Worm (Caenorhabditis elegans) whole organism, young adult: ENCODE data around the gene srh-73.

Source experiments
- B0019.2 ChIP-seq: fragments of 200-800 bp; sonication (Bioruptor generic); conservative IDR thresholded peaks from 2 replicates; pipeline ENCODE4 v1.3.6; 2022; ENCODE audit warnings: missing genetic modification reagents, missing genetic modification characterization, missing compliant biosample characterization
- D2030.7 ChIP-seq: fragments of 200-800 bp; sonication (Bioruptor generic); IDR thresholded peaks from 2 replicates; pipeline ENCODE4 v1.3.6; 2022; ENCODE audit warnings: missing genetic modification reagents, missing genetic modification characterization, missing compliant biosample characterization
- F10E7.11 ChIP-seq: sonication (generic microtip); optimal IDR thresholded peaks from 2 replicates; lab custom pipeline; 2017; ENCODE audit warnings: mild to moderate bottlenecking, missing genetic modification characterization, moderate library complexity, missing compliant biosample characterization
- F22D6.2 ChIP-seq: sonication (generic microtip); optimal IDR thresholded peaks from 2 replicates; lab custom pipeline; 2016; ENCODE audit warnings: mild to moderate bottlenecking, missing genetic modification characterization, missing compliant biosample characterization
- F39B2.1 ChIP-seq: fragments of 200-800 bp; sonication (Bioruptor generic); IDR thresholded peaks from 2 replicates; pipeline ENCODE4 v1.3.6; 2022; ENCODE audit warnings: missing genetic modification reagents, missing genetic modification characterization, missing compliant biosample characterization
- F52B5.7 ChIP-seq: sonication (generic microtip); optimal IDR thresholded peaks from 2 replicates; lab custom pipeline; 2016; ENCODE audit warnings: mild to moderate bottlenecking, missing genetic modification characterization, missing compliant biosample characterization
- F55B11.4 ChIP-seq: sonication (generic microtip); optimal IDR thresholded peaks from 2 replicates; lab custom pipeline; 2016; ENCODE audit warnings: missing compliant biosample characterization, missing genetic modification characterization, borderline replicate concordance; ENCODE audit not compliant: insufficient read depth
- F57A8.1 ChIP-seq: fragments of 200-800 bp; sonication (Bioruptor generic); optimal IDR thresholded peaks from 2 replicates; lab custom pipeline; 2018; ENCODE audit warnings: mild to moderate bottlenecking, missing genetic modification characterization, moderate library complexity, missing compliant biosample characterization
- Y53F4B.3 ChIP-seq: fragments of 200-800 bp; sonication (Bioruptor generic); IDR thresholded peaks from 2 replicates; pipeline ENCODE4 v1.3.6; 2022; ENCODE audit warnings: missing genetic modification reagents, missing genetic modification characterization, missing compliant biosample characterization
- Y53G8AR.9 ChIP-seq: fragments of 200-800 bp; sonication (Bioruptor generic); conservative IDR thresholded peaks from 2 replicates; pipeline ENCODE4 v1.3.6; 2022; ENCODE audit warnings: missing genetic modification reagents, missing genetic modification characterization, missing compliant biosample characterization
- ZK185.1 ChIP-seq: sonication (generic microtip); optimal IDR thresholded peaks from 2 replicates; lab custom pipeline; 2016; ENCODE audit warnings: mild to moderate bottlenecking, missing genetic modification characterization, missing compliant biosample characterization; ENCODE audit not compliant: poor library complexity, severe bottlenecking
- akir-1 ChIP-seq: fragments of 200-800 bp; sonication (Bioruptor generic); optimal IDR thresholded peaks from 2 replicates; lab custom pipeline; 2018; ENCODE audit warnings: mild to moderate bottlenecking, missing genetic modification characterization, moderate library complexity, missing compliant biosample characterization
- aptf-3 ChIP-seq: fragments of 200-800 bp; sonication (Bioruptor generic); IDR thresholded peaks from 2 replicates; pipeline ENCODE4 v1.3.6; 2022; ENCODE audit warnings: missing genetic modification characterization, missing compliant biosample characterization
- athp-1 ChIP-seq: sonication (generic microtip); optimal IDR thresholded peaks from 2 replicates; lab custom pipeline; 2017; ENCODE audit warnings: mild to moderate bottlenecking, missing genetic modification characterization, missing compliant biosample characterization
- attf-6 ChIP-seq: fragments of 200-800 bp; sonication (Bioruptor generic); IDR thresholded peaks from 2 replicates; pipeline ENCODE4 v1.3.6; 2022; ENCODE audit warnings: missing genetic modification reagents, missing genetic modification characterization, missing compliant biosample characterization
- bed-2 ChIP-seq: fragments of 200-800 bp; sonication (Bioruptor generic); IDR thresholded peaks from 2 replicates; pipeline ENCODE4 v1.3.6; 2022; ENCODE audit warnings: missing genetic modification reagents, missing genetic modification characterization, missing compliant biosample characterization
- ceh-100 ChIP-seq: fragments of 200-800 bp; sonication (Bioruptor generic); IDR thresholded peaks from 2 replicates; pipeline ENCODE4 v1.3.6; 2022; ENCODE audit warnings: missing genetic modification reagents, missing genetic modification characterization, missing compliant biosample characterization
- die-1 ChIP-seq: sonication (generic microtip); optimal IDR thresholded peaks from 2 replicates; lab custom pipeline; 2016; ENCODE audit warnings: missing genotype, mild to moderate bottlenecking, missing genetic modification characterization, missing compliant biosample characterization
- dox-1 ChIP-seq: fragments of 200-800 bp; sonication (Bioruptor generic); IDR thresholded peaks from 2 replicates; pipeline ENCODE4 v1.3.6; 2022; ENCODE audit warnings: missing genetic modification reagents, missing genetic modification characterization, missing compliant biosample characterization
- ekl-4 ChIP-seq: fragments of 200-800 bp; sonication (Bioruptor generic); IDR thresholded peaks from 2 replicates; pipeline ENCODE4 v1.3.6; 2022; ENCODE audit warnings: missing genetic modification reagents, missing genetic modification characterization, missing compliant biosample characterization
- ets-4 ChIP-seq: fragments of 200-800 bp; sonication (Bioruptor generic); optimal IDR thresholded peaks from 2 replicates; lab custom pipeline; 2018; ENCODE audit warnings: mild to moderate bottlenecking, missing genetic modification characterization, missing compliant biosample characterization
- him-1 ChIP-seq: sonication (generic microtip); optimal IDR thresholded peaks from 2 replicates; lab custom pipeline; 2016; ENCODE audit warnings: missing genotype, missing genetic modification reagents, missing genetic modification characterization, missing compliant biosample characterization
- hlh-12 ChIP-seq: sonication (generic microtip); optimal IDR thresholded peaks from 2 replicates; lab custom pipeline; 2016; ENCODE audit warnings: missing genetic modification characterization, missing compliant biosample characterization
- let-607 ChIP-seq, 2 experiments: fragments of 200-800 bp in 1 of 2; sonication (Bioruptor generic) in 1 of 2; sonication (generic microtip) in 1 of 2; optimal IDR thresholded peaks; 2 replicates each; lab custom pipeline; 2016 to 2018; ENCODE audit warnings: mild to moderate bottlenecking in 2 of 2, missing compliant biosample characterization in 2 of 2, missing genetic modification characterization in 2 of 2, moderate library complexity in 2 of 2, missing genotype in 1 of 2
- lin-26 ChIP-seq: fragments of 200-800 bp; sonication (Bioruptor generic); IDR thresholded peaks from 2 replicates; pipeline ENCODE4 v1.3.6; 2022; ENCODE audit warnings: missing genetic modification reagents, missing genetic modification characterization, missing compliant biosample characterization
- lir-1 ChIP-seq: fragments of 200-800 bp; sonication (Bioruptor generic); conservative IDR thresholded peaks from 2 replicates; pipeline ENCODE4 v1.3.6; 2022; ENCODE audit warnings: missing genetic modification reagents, missing genetic modification characterization, missing compliant biosample characterization
- lsl-1 ChIP-seq: fragments of 200-800 bp; sonication (Bioruptor generic); optimal IDR thresholded peaks from 2 replicates; lab custom pipeline; 2018; ENCODE audit warnings: mild to moderate bottlenecking, missing genetic modification characterization, moderate library complexity, missing compliant biosample characterization
- madf-10 ChIP-seq: sonication (generic microtip); optimal IDR thresholded peaks from 2 replicates; lab custom pipeline; 2016; ENCODE audit warnings: mild to moderate bottlenecking, missing genetic modification characterization, missing compliant biosample characterization
- madf-6 ChIP-seq: fragments of 200-800 bp; sonication (Bioruptor generic); IDR thresholded peaks from 2 replicates; pipeline ENCODE4 v1.3.6; 2022; ENCODE audit warnings: missing genetic modification reagents, missing genetic modification characterization, missing compliant biosample characterization
- madf-8 ChIP-seq: fragments of 200-800 bp; sonication (Bioruptor generic); conservative IDR thresholded peaks from 2 replicates; pipeline ENCODE4 v1.3.6; 2022; ENCODE audit warnings: missing genetic modification reagents, missing genetic modification characterization, missing compliant biosample characterization
- mcd-1 ChIP-seq: fragments of 200-800 bp; sonication (Bioruptor generic); IDR thresholded peaks from 2 replicates; pipeline ENCODE4 v1.3.6; 2022; ENCODE audit warnings: missing genetic modification reagents, missing genetic modification characterization, missing compliant biosample characterization
- nfya-1 ChIP-seq: sonication (generic microtip); optimal IDR thresholded peaks from 2 replicates; lab custom pipeline; 2017; ENCODE audit warnings: antibody characterized with exemption, missing compliant biosample characterization, missing genetic modification characterization, borderline replicate concordance; ENCODE audit not compliant: insufficient read depth
- nfya-2 ChIP-seq: fragments of 200-800 bp; sonication (Bioruptor generic); IDR thresholded peaks from 2 replicates; pipeline ENCODE4 v1.3.6; 2022; ENCODE audit warnings: missing genetic modification reagents, missing genetic modification characterization, missing compliant biosample characterization
- nhr-120 ChIP-seq: fragments of 200-800 bp; sonication (Bioruptor generic); IDR thresholded peaks from 2 replicates; pipeline ENCODE4 v1.3.6; 2022; ENCODE audit warnings: missing genetic modification characterization, missing compliant biosample characterization
- nhr-27 ChIP-seq: fragments of 200-800 bp; sonication (Bioruptor generic); optimal IDR thresholded peaks from 2 replicates; lab custom pipeline; 2018; ENCODE audit warnings: mild to moderate bottlenecking, missing genetic modification characterization, moderate library complexity, missing compliant biosample characterization
- nhr-80 ChIP-seq: sonication (generic microtip); optimal IDR thresholded peaks from 2 replicates; lab custom pipeline; 2016; ENCODE audit warnings: missing genetic modification characterization, missing compliant biosample characterization
- pbrm-1 ChIP-seq: fragments of 200-800 bp; sonication (Bioruptor generic); IDR thresholded peaks from 2 replicates; pipeline ENCODE4 v1.3.6; 2022; ENCODE audit warnings: missing genetic modification reagents, missing genetic modification characterization, missing compliant biosample characterization
- rcor-1 ChIP-seq: fragments of 200-800 bp; sonication (Bioruptor generic); IDR thresholded peaks from 2 replicates; pipeline ENCODE4 v1.3.6; 2022; ENCODE audit warnings: missing genetic modification reagents, missing genetic modification characterization, missing compliant biosample characterization
- rpc-1 ChIP-seq, 2 experiments: fragments of 150-350 bp in 1 of 2; sonication (generic microtip) in 1 of 2; optimal IDR thresholded peaks; 2 replicates each; lab custom pipeline; 2014 to 2018; ENCODE audit warnings: missing biosample characterization in 1 of 2, missing genetic modification characterization in 1 of 2, missing genetic modification reagents in 1 of 2, missing genotype in 1 of 2
- snpc-1.1 ChIP-seq: sonication (generic microtip); optimal IDR thresholded peaks from 2 replicates; lab custom pipeline; 2017; ENCODE audit warnings: missing genetic modification characterization, mild to moderate bottlenecking, missing compliant biosample characterization, antibody characterized with exemption, moderate library complexity, missing genotype, missing genetic modification reagents; ENCODE audit not compliant: insufficient read depth
- snpc-3.4 ChIP-seq: sonication (generic microtip); optimal IDR thresholded peaks from 2 replicates; lab custom pipeline; 2017; ENCODE audit warnings: missing genetic modification characterization, mild to moderate bottlenecking, missing compliant biosample characterization, antibody characterized with exemption, moderate library complexity, missing genotype, missing genetic modification reagents
- unc-62 ChIP-seq: fragments of 150-350 bp; optimal IDR thresholded peaks from 2 replicates; lab custom pipeline; 2014; ENCODE audit warnings: missing biosample characterization, missing genetic modification reagents, missing genetic modification characterization
- xnd-1 ChIP-seq: sonication (generic microtip); optimal IDR thresholded peaks from 2 replicates; lab custom pipeline; 2016; ENCODE audit warnings: missing genotype, missing genetic modification reagents, missing genetic modification characterization, missing compliant biosample characterization
- zfh-2 ChIP-seq: fragments of 200-800 bp; sonication (Bioruptor generic); conservative IDR thresholded peaks from 2 replicates; pipeline ENCODE4 v1.3.6; 2022; ENCODE audit warnings: missing genetic modification reagents, missing genetic modification characterization, missing compliant biosample characterization
- ztf-22 ChIP-seq: fragments of 200-800 bp; sonication (Bioruptor generic); optimal IDR thresholded peaks from 2 replicates; lab custom pipeline; 2018; ENCODE audit warnings: mild to moderate bottlenecking, missing genetic modification characterization, moderate library complexity, missing compliant biosample characterization
- ztf-28 ChIP-seq: fragments of 200-800 bp; sonication (Bioruptor generic); IDR thresholded peaks from 2 replicates; pipeline ENCODE4 v1.3.6; 2022; ENCODE audit warnings: missing genetic modification reagents, missing genetic modification characterization, missing compliant biosample characterization

srh-73 gene

DNA sequence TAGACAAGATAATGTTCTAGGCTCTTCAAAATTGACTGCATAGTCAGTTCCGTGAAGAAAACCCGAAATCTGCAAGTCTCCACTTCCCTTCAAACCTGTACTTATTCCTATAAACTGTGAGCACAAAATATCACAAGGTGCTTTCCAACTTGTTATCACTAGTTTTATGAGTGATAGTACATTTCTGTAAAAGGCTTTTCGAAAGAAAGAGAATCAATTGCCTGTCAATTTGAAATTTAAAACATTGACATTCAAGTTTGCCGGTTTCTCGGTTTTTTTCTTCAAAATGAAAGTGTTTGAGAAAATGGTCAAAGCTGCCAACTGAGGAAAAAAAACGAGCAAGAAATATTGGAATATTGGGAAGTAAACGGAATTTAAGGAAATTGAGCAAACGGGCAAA is 6.0 kb downstream of the srh-73 start:
- TF ChIP-seq ets-4 (GFP tag; lab: Kevin White, UChicago) = no peak
- no peak for TF ChIP-seq ztf-22 (GFP tag; lab: Kevin White, UChicago)
- TF ChIP-seq nhr-80 (tag; lab: Kevin White, UChicago) = peak; percentile 35
- no peak for TF ChIP-seq B0019.2 (GFP tag; lab: Robert Waterston, UW)
- TF ChIP-seq unc-62 (GFP tag; lab: Kevin White, UChicago) = peak; percentile 34
- peak; percentile 58 for TF ChIP-seq let-607 (tag; optimal IDR thresholded peaks at IDR 0.05; lab: Kevin White, UChicago)

DNA sequence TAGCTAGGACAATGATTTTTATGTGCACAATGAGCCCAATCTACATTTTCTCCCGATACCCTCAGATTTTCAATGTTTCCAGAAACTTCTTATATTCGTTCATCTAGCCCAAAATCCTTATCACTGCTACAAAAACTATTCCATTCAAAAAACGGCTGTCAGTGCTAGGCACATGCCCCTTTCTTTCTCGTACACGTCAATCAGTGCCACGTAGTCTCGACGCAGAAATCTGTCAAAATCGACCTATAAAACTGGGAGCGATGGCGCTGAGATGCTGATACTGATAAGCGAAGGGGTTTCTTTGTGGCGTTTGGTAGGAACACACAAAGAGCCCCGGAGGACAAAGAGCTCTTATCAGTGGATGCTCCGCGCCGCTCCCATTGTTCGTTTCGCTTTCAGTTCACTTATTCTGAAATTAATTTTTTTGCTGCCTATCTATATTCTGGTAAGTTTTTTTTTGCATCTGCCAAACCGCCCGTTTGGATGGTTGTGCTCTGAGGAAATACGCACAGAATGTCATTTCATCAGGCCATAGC is 6.9 kb downstream of the srh-73 start, which contains the start of gene srh-70:
srh-70 (minus strand) TSS at position 51 of the 536 bp plus-strand sequence.
- TF ChIP-seq Y53F4B.3 (GFP tag; lab: Robert Waterston, UW) (no peak), madf-10 (tag; lab: Kevin White, UChicago) (peak; percentile 6), ekl-4 (0 out of 2 replicates have a peak, but pooled peaks have one; percentile 8), rpc-1 (optimal IDR thresholded peaks at IDR 0.05; lab: Kevin White, UChicago) (no peak), rpc-1 (tag; optimal IDR thresholded peaks at IDR 0.05; lab: Kevin White, UChicago) (no peak), ztf-28 (no peak), pbrm-1 (GFP tag; lab: Robert Waterston, UW) (no peak), D2030.7 (GFP tag; lab: Robert Waterston, UW) (no peak), madf-8 (GFP tag; lab: Robert Waterston, UW) (no peak), mcd-1 (GFP tag; lab: Robert Waterston, UW) (peak; percentile 60), bed-2 (no peak), F10E7.11 (tag; lab: Kevin White, UChicago) (no peak), aptf-3 (GFP tag; lab: Robert Waterston, UW) (no peak), xnd-1 (no peak), madf-6 (GFP tag; lab: Robert Waterston, UW) (no peak), dox-1 (GFP tag; lab: Robert Waterston, UW) (peak; percentile 79), nhr-27 (tag; lab: Kevin White, UChicago) (no peak), zfh-2 (no peak), F55B11.4 (tag; lab: Kevin White, UChicago) (no peak), lsl-1 (GFP tag; lab: Kevin White, UChicago) (no peak), F39B2.1 (no peak), F22D6.2 (tag; lab: Kevin White, UChicago) (no peak), nfya-1 (no peak), hlh-12 (no peak), snpc-3.4 (no peak), nfya-2 (no peak), athp-1 (no peak), ceh-100 (GFP tag; lab: Robert Waterston, UW) (no peak), lin-26 (no peak), die-1 (tag; lab: Kevin White, UChicago) (no peak), ZK185.1 (tag; lab: Kevin White, UChicago) (peak; percentile 46), akir-1 (GFP tag; lab: Kevin White, UChicago) (no peak), Y53G8AR.9 (GFP tag; lab: Robert Waterston, UW) (peak; percentile 72), rcor-1 (GFP tag; lab: Robert Waterston, UW) (no peak), F52B5.7 (tag; lab: Kevin White, UChicago) (no peak), nhr-120 (GFP tag; lab: Robert Waterston, UW) (no peak), lir-1 (no peak), him-1 (tag; lab: Kevin White, UChicago) (no peak), snpc-1.1 (tag; lab: Kevin White, UChicago) (no peak), attf-6 (GFP tag; lab: Robert Waterston, UW) (no peak), F57A8.1 (GFP tag; lab: Kevin White, UChicago) (no peak)
